Worm (Caenorhabditis elegans) whole organism, late embryonic: ENCODE measurements around the gene T12G3.2.

Experiments
- C08G9.2 ChIP-seq: sonication (generic microtip); optimal IDR thresholded peaks from 2 replicates; lab custom pipeline; 2016; ENCODE audit warnings: mild to moderate bottlenecking, missing genetic modification characterization, moderate library complexity, missing compliant biosample characterization
- F13H6.1 ChIP-seq: sonication (generic microtip); optimal IDR thresholded peaks from 2 replicates; lab custom pipeline; 2016; ENCODE audit warnings: missing genetic modification characterization, missing compliant biosample characterization
- K02D7.2 ChIP-seq: sonication (generic microtip); optimal IDR thresholded peaks from 2 replicates; lab custom pipeline; 2017; ENCODE audit warnings: mild to moderate bottlenecking, missing genetic modification characterization, missing compliant biosample characterization
- K09A11.1 ChIP-seq: sonication (generic microtip); optimal IDR thresholded peaks from 2 replicates; lab custom pipeline; 2017; ENCODE audit warnings: antibody characterized with exemption, mild to moderate bottlenecking, missing genetic modification characterization, missing compliant biosample characterization; ENCODE audit not compliant: insufficient read depth
- T23F11.4 ChIP-seq: fragments of 200-800 bp; sonication (Bioruptor generic); optimal IDR thresholded peaks from 2 replicates; lab custom pipeline; 2018; ENCODE audit warnings: mild to moderate bottlenecking, missing genetic modification characterization, missing compliant biosample characterization
- ahr-1 ChIP-seq: sonication (generic microtip); optimal IDR thresholded peaks from 2 replicates; lab custom pipeline; 2016; ENCODE audit warnings: missing genetic modification characterization, missing compliant biosample characterization
- ceh-14 ChIP-seq: sonication (generic microtip); optimal IDR thresholded peaks from 2 replicates; lab custom pipeline; 2016; ENCODE audit warnings: missing genotype, missing genetic modification characterization, missing compliant biosample characterization
- ceh-22 ChIP-seq: sonication (generic microtip); optimal IDR thresholded peaks from 2 replicates; lab custom pipeline; 2017; ENCODE audit warnings: missing biosample characterization, missing genetic modification characterization
- ceh-24 ChIP-seq: sonication (generic microtip); optimal IDR thresholded peaks from 2 replicates; lab custom pipeline; 2016; ENCODE audit warnings: mild to moderate bottlenecking, missing genetic modification characterization, missing compliant biosample characterization
- ceh-30 ChIP-seq: fragments of 150-350 bp; optimal IDR thresholded peaks from 2 replicates; lab custom pipeline; 2014; ENCODE audit warnings: missing biosample characterization, missing genetic modification characterization
- ceh-31 ChIP-seq: sonication (generic microtip); optimal IDR thresholded peaks from 2 replicates; lab custom pipeline; 2016; ENCODE audit warnings: missing genetic modification characterization, missing compliant biosample characterization
- ceh-45 ChIP-seq: fragments of 200-800 bp; sonication (Bioruptor generic); IDR thresholded peaks from 2 replicates; pipeline ENCODE4 v1.3.6; 2022; ENCODE audit warnings: missing genetic modification reagents, missing genetic modification characterization, missing compliant biosample characterization
- ceh-48 ChIP-seq: sonication (generic microtip); optimal IDR thresholded peaks from 2 replicates; lab custom pipeline; 2016; ENCODE audit warnings: missing genetic modification characterization, inconsistent platforms, missing compliant biosample characterization
- ceh-6 ChIP-seq: fragments of 200-800 bp; sonication (Bioruptor generic); optimal IDR thresholded peaks from 2 replicates; lab custom pipeline; 2018; ENCODE audit warnings: mild to moderate bottlenecking, missing genetic modification characterization, missing compliant biosample characterization
- ceh-9 ChIP-seq: sonication (generic microtip); optimal IDR thresholded peaks from 2 replicates; lab custom pipeline; 2016; ENCODE audit warnings: mild to moderate bottlenecking, missing genetic modification characterization, inconsistent platforms, missing compliant biosample characterization
- dmd-4 ChIP-seq: sonication (generic microtip); optimal IDR thresholded peaks from 2 replicates; lab custom pipeline; 2016; ENCODE audit warnings: borderline replicate concordance, missing genetic modification characterization, missing compliant biosample characterization
- elt-2 ChIP-seq: sonication (generic microtip); optimal IDR thresholded peaks from 2 replicates; lab custom pipeline; 2016; ENCODE audit warnings: missing genetic modification reagents, missing genetic modification characterization, missing compliant biosample characterization
- elt-4 ChIP-seq: sonication (generic microtip); optimal IDR thresholded peaks from 2 replicates; lab custom pipeline; 2016; ENCODE audit warnings: missing genetic modification characterization, missing compliant biosample characterization
- ets-4 ChIP-seq: sonication (generic microtip); optimal IDR thresholded peaks from 2 replicates; lab custom pipeline; 2016; ENCODE audit warnings: missing genetic modification characterization, missing compliant biosample characterization
- hlh-6 ChIP-seq: sonication (generic microtip); optimal IDR thresholded peaks from 2 replicates; lab custom pipeline; 2016; ENCODE audit warnings: missing genotype, missing genetic modification characterization, missing compliant biosample characterization
- hlh-8 ChIP-seq: sonication (generic microtip); optimal IDR thresholded peaks from 2 replicates; lab custom pipeline; 2016; ENCODE audit warnings: missing genotype, missing genetic modification characterization, missing compliant biosample characterization
- lim-6 ChIP-seq: sonication (generic microtip); optimal IDR thresholded peaks from 2 replicates; lab custom pipeline; 2016; ENCODE audit warnings: missing genetic modification characterization, missing compliant biosample characterization
- mec-3 ChIP-seq: sonication (generic microtip); optimal IDR thresholded peaks from 2 replicates; lab custom pipeline; 2016; ENCODE audit warnings: borderline replicate concordance, missing genetic modification characterization, missing compliant biosample characterization
- nfya-1 ChIP-seq: sonication (generic microtip); optimal IDR thresholded peaks from 2 replicates; lab custom pipeline; 2017; ENCODE audit warnings: missing genetic modification characterization, mild to moderate bottlenecking, missing compliant biosample characterization, antibody characterized with exemption, moderate library complexity
- pag-3 ChIP-seq: sonication (generic microtip); optimal IDR thresholded peaks from 2 replicates; lab custom pipeline; 2016; ENCODE audit warnings: missing compliant biosample characterization, missing genetic modification characterization, borderline replicate concordance
- pax-1 ChIP-seq: fragments of 150-350 bp; optimal IDR thresholded peaks from 2 replicates; lab custom pipeline; 2014; ENCODE audit warnings: missing biosample characterization, missing genetic modification characterization
- pha-4 ChIP-seq: fragments of 150-350 bp; optimal IDR thresholded peaks from 2 replicates; lab custom pipeline; 2018; ENCODE audit warnings: missing biosample characterization, missing genetic modification reagents, missing genetic modification characterization
- pqm-1 ChIP-seq: sonication (generic microtip); optimal IDR thresholded peaks from 2 replicates; lab custom pipeline; 2016; ENCODE audit warnings: missing genetic modification characterization, missing compliant biosample characterization
- pros-1 ChIP-seq: fragments of 150-350 bp; optimal IDR thresholded peaks from 2 replicates; lab custom pipeline; 2014; ENCODE audit warnings: missing biosample characterization, missing genetic modification reagents, missing genetic modification characterization
- rnt-1 ChIP-seq: sonication (generic microtip); optimal IDR thresholded peaks from 2 replicates; lab custom pipeline; 2016; ENCODE audit warnings: missing genetic modification characterization, missing compliant biosample characterization
- sdc-2 ChIP-seq: sonication (generic microtip); optimal IDR thresholded peaks from 2 replicates; lab custom pipeline; 2016; ENCODE audit warnings: missing genotype, missing genetic modification characterization, missing compliant biosample characterization
- sox-2 ChIP-seq: fragments of 200-800 bp; sonication (Bioruptor generic); IDR thresholded peaks from 2 replicates; pipeline ENCODE4 v1.3.6; 2022; ENCODE audit warnings: missing genetic modification reagents, missing genetic modification characterization, missing compliant biosample characterization
- tbx-7 ChIP-seq: sonication (generic microtip); optimal IDR thresholded peaks from 2 replicates; lab custom pipeline; 2016; ENCODE audit warnings: missing genotype, missing genetic modification characterization, missing compliant biosample characterization
- ttx-3 ChIP-seq: sonication (generic microtip); optimal IDR thresholded peaks from 2 replicates; lab custom pipeline; 2016; ENCODE audit warnings: missing genetic modification reagents, missing genetic modification characterization, missing compliant biosample characterization
- unc-3 ChIP-seq, 2 experiments: fragments of 200-800 bp in 1 of 2; sonication (Bioruptor generic) in 1 of 2; sonication (generic microtip) in 1 of 2; conservative IDR thresholded peaks in 1 of 2; optimal IDR thresholded peaks in 1 of 2; 2 replicates each; pipeline versions ENCODE4 v1.3.6 to Lab custom; 2016 to 2022; ENCODE audit warnings: missing compliant biosample characterization in 2 of 2, missing genetic modification characterization in 2 of 2, missing genetic modification reagents in 1 of 2
- zip-5 ChIP-seq: sonication (generic microtip); optimal IDR thresholded peaks from 2 replicates; lab custom pipeline; 2016; ENCODE audit warnings: missing genetic modification characterization, missing compliant biosample characterization

Gene T12G3.2

ce11 chrIV:12046524-12047203, at the start of gene T12G3.2:
Gene T12G3.2 (minus strand): TSS chrIV:12046967.
- TF ChIP-seq ceh-22 (tag; lab: Kevin White, UChicago) (no peak), elt-2 (peak; percentile 76), C08G9.2 (tag; lab: Kevin White, UChicago) (no peak), sox-2 (no peak)

DNA sequence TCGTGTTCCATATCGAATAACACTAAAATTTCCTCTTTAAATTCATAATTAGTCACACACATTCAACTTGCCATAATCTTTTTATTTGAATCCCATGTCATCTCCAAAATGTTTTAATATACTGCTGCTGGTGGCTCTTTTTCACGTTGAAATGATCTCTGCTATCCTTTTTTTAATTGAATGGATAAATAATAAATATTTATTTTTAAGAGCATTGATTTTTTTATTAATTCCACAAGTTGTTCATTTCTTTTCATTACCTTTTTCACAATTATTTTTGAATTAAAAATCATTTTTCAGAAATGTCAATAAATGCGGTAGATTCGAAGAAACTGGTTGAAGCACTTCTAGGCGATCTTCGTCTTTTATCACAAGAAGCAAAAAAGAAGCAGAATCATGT, 49.7 kb upstream of the T12G3.2 start, which contains the start of gene mon-2:
TSS of gene mon-2 (plus strand) at position 301 of the 400 bp plus-strand sequence.
- TF ChIP-seq ets-4 (tag; lab: Kevin White, UChicago), result no peak
- no peak for TF ChIP-seq pqm-1

DNA sequence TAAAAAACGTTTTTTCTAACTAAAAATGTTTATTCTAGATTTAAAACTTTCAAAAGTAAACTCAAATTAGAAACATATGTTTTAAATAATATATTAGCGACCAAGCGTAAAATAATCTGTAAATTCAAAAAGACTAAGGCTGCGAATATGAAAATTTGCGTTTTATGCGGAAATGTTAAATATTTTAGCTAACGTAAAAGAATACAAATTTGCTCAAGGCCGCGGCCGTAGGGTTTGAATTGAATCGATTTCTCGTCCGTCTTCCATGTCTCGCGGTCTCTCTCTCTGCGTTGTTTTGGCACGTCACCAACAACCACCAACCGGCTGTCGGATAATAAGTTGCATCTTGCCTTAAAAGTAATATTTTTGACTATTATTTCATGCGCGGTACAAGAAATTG, 47.1 kb upstream of the T12G3.2 start, which contains the start of gene F11A10.5:
TSS of gene F11A10.5 (plus strand) at position 301 of the 400 bp plus-strand sequence.
- TF ChIP-seq rnt-1 (tag; lab: Kevin White, UChicago) (no peak), zip-5 (tag; lab: Kevin White, UChicago) (peak; percentile 16), ceh-31 (tag; lab: Kevin White, UChicago) (peak; percentile 10), ceh-48 (tag; lab: Kevin White, UChicago) (peak; percentile 47)

DNA sequence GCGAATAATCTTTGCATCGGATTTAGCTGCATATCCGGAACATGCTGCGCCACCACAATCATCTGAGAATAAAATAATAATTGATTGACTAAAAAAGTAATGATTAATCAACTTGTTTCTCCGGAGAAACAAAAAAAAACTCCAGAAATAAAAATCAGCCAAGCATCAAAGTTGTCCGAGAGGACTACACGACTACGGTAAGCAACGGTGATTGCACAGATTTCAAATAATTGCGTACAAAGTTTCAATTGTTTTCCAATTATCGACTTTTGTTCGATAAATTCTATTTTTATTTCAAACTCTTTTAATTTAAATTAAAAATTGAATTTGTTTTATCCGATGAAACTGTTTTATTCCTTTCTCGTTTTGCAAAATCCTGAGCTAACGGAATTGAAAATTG, 46.6 kb upstream of the T12G3.2 start, which contains the start of gene cpsf-4:
TSS of gene cpsf-4 (minus strand) at position 62 of the 400 bp plus-strand sequence.
- TF ChIP-seq ceh-6 (GFP tag; lab: Kevin White, UChicago), result no peak
- no peak for TF ChIP-seq ceh-9 (tag; lab: Kevin White, UChicago)
- TF ChIP-seq ahr-1 (tag; lab: Kevin White, UChicago), result no peak
- no peak for TF ChIP-seq pag-3
- TF ChIP-seq sox-2, result no peak
- no peak for TF ChIP-seq sdc-2 (tag; lab: Kevin White, UChicago)
- no peak for TF ChIP-seq nfya-1 (tag; lab: Kevin White, UChicago)
- no peak for TF ChIP-seq tbx-7 (tag; lab: Kevin White, UChicago)

ce11 chrIV:12092113-12092512, 45.3 kb upstream of the T12G3.2 start, which contains the start of gene mig-32:
Gene mig-32 (minus strand): TSS chrIV:12092213.
- TF ChIP-seq zip-5 (tag; lab: Kevin White, UChicago), result no peak
- no peak for TF ChIP-seq ceh-31 (tag; lab: Kevin White, UChicago)
- TF ChIP-seq F13H6.1, result no peak
- TF ChIP-seq ceh-14, result no peak
- no peak for TF ChIP-seq unc-3 (GFP tag; conservative IDR thresholded peaks at IDR 0.05; lab: Robert Waterston, UW)
- no peak for TF ChIP-seq unc-3 (tag; optimal IDR thresholded peaks at IDR 0.05; lab: Kevin White, UChicago)
- TF ChIP-seq ceh-24 (tag; lab: Kevin White, UChicago), result no peak
- TF ChIP-seq nfya-1 (tag; lab: Kevin White, UChicago), result no peak
- no peak for TF ChIP-seq T23F11.4 (GFP tag; lab: Kevin White, UChicago)
- TF ChIP-seq pax-1, result no peak
- no peak for TF ChIP-seq lim-6
- no peak for TF ChIP-seq sdc-2 (tag; lab: Kevin White, UChicago)
- no peak for TF ChIP-seq ttx-3 (tag; lab: Kevin White, UChicago)
- no peak for TF ChIP-seq hlh-6 (tag; lab: Kevin White, UChicago)
- no peak for TF ChIP-seq K02D7.2
- no peak for TF ChIP-seq dmd-4

DNA sequence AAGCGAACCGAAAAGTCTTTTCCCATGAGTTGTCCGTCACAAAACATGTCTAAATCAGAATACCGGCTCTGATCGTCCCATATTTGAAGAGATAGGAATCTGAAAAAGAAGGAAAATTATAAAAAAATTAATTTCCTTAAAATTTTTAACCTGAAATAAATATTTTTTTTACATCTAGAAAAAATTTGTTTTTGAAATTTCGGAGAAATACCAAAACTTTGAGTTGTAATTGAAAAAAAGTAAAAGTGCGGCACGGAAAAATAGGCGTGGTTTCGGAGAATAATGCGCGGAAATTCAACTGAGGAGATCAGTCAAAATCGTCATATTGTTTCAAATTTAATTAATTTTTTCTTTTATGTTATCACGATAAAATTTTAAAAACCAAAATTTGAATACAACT, 42.8 kb upstream of the T12G3.2 start, which contains the start of gene F11A10.6:
TSS of gene F11A10.6 (minus strand) at position 101 of the 400 bp plus-strand sequence.
- TF ChIP-seq elt-2 (no peak), pros-1 (tag; lab: Kevin White, UChicago) (no peak), rnt-1 (tag; lab: Kevin White, UChicago) (no peak), ceh-6 (GFP tag; lab: Kevin White, UChicago) (no peak), K09A11.1 (tag; lab: Kevin White, UChicago) (no peak), unc-3 (GFP tag; conservative IDR thresholded peaks at IDR 0.05; lab: Robert Waterston, UW) (no peak), unc-3 (tag; optimal IDR thresholded peaks at IDR 0.05; lab: Kevin White, UChicago) (no peak), lim-6 (no peak), ceh-31 (tag; lab: Kevin White, UChicago) (no peak), ceh-30 (tag; lab: Kevin White, UChicago) (no peak), mec-3 (tag; lab: Kevin White, UChicago) (no peak), C08G9.2 (tag; lab: Kevin White, UChicago) (no peak), pha-4 (tag; lab: Kevin White, UChicago) (no peak), F13H6.1 (no peak), elt-4 (tag; lab: Kevin White, UChicago) (no peak), ceh-45 (no peak), hlh-8 (tag; lab: Kevin White, UChicago) (no peak)
